Worm (Caenorhabditis elegans) whole organism, L3 larva: Measurements from ENCODE around the gene lgc-1.

Experiments
- R02D3.7 ChIP-seq: fragments of 150-350 bp; optimal IDR thresholded peaks from 2 replicates; lab custom pipeline; 2014; ENCODE audit warnings: missing biosample characterization, missing genetic modification characterization
- ZK546.5 ChIP-seq: sonication (generic microtip); optimal IDR thresholded peaks from 2 replicates; lab custom pipeline; 2017; ENCODE audit warnings: missing biosample characterization, missing genetic modification characterization
- aly-2 ChIP-seq: fragments of 150-350 bp; optimal IDR thresholded peaks from 2 replicates; lab custom pipeline; 2014; ENCODE audit warnings: missing biosample characterization, missing genetic modification characterization
- ama-1 ChIP-seq: fragments of 150-350 bp; optimal IDR thresholded peaks from 2 replicates; lab custom pipeline; 2018
- ceh-16 ChIP-seq: sonication (generic microtip); optimal IDR thresholded peaks from 2 replicates; lab custom pipeline; 2017; ENCODE audit warnings: missing biosample characterization, missing genetic modification characterization
- ceh-28 ChIP-seq: fragments of 150-350 bp; optimal IDR thresholded peaks from 2 replicates; lab custom pipeline; 2014; ENCODE audit warnings: missing biosample characterization, missing genetic modification reagents, missing genetic modification characterization
- ceh-82 ChIP-seq: fragments of 150-350 bp; optimal IDR thresholded peaks from 2 replicates; lab custom pipeline; 2014; ENCODE audit warnings: missing biosample characterization, missing genetic modification characterization
- ceh-9 ChIP-seq: sonication (generic microtip); optimal IDR thresholded peaks from 2 replicates; lab custom pipeline; 2018; ENCODE audit warnings: missing biosample characterization, missing genetic modification characterization
- daf-12 ChIP-seq: fragments of 150-350 bp; optimal IDR thresholded peaks from 2 replicates; lab custom pipeline; 2014; ENCODE audit warnings: missing biosample characterization, missing genetic modification reagents, missing genetic modification characterization
- egl-27 ChIP-seq: sonication (generic microtip); optimal IDR thresholded peaks from 4 replicates; lab custom pipeline; 2017; ENCODE audit warnings: missing biosample characterization, missing genetic modification reagents, missing genetic modification characterization
- egl-5 ChIP-seq: fragments of 150-350 bp; optimal IDR thresholded peaks from 2 replicates; lab custom pipeline; 2017; ENCODE audit warnings: missing biosample characterization, missing genetic modification reagents, missing genetic modification characterization, inconsistent platforms
- elt-1 ChIP-seq: fragments of 150-350 bp; optimal IDR thresholded peaks from 2 replicates; lab custom pipeline; 2014; ENCODE audit warnings: missing biosample characterization, missing genetic modification characterization
- elt-2 ChIP-seq: sonication (generic microtip); optimal IDR thresholded peaks from 2 replicates; lab custom pipeline; 2016; ENCODE audit warnings: missing genetic modification reagents, mild to moderate bottlenecking, missing genetic modification characterization, missing compliant biosample characterization
- elt-3 ChIP-seq, 3 experiments: fragments of 150-350 bp in 1 of 3; sonication (generic microtip) in 2 of 3; optimal IDR thresholded peaks; 2 replicates in 2 of 3; 4 replicates in 1 of 3; lab custom pipeline; 2014 to 2017; ENCODE audit warnings: missing biosample characterization in 3 of 3, missing genetic modification characterization in 3 of 3
- eor-1 ChIP-seq, 2 experiments: fragments of 150-350 bp; optimal IDR thresholded peaks; 2 replicates each; lab custom pipeline; 2014 to 2018; ENCODE audit warnings: missing biosample characterization in 2 of 2, missing genetic modification characterization in 2 of 2
- fkh-2 ChIP-seq: fragments of 150-350 bp; optimal IDR thresholded peaks from 2 replicates; lab custom pipeline; 2014; ENCODE audit warnings: missing biosample characterization, missing genetic modification reagents, missing genetic modification characterization
- fos-1 ChIP-seq: fragments of 150-350 bp; optimal IDR thresholded peaks from 2 replicates; lab custom pipeline; 2014; ENCODE audit warnings: missing biosample characterization, missing genetic modification characterization
- hmg-11 ChIP-seq: sonication (generic microtip); optimal IDR thresholded peaks from 2 replicates; lab custom pipeline; 2016; ENCODE audit warnings: missing genetic modification characterization, missing compliant biosample characterization
- lin-15B ChIP-seq: fragments of 150-350 bp; optimal IDR thresholded peaks from 2 replicates; lab custom pipeline; 2014; ENCODE audit warnings: missing biosample characterization, missing genetic modification characterization
- lin-39 ChIP-seq: fragments of 150-350 bp; optimal IDR thresholded peaks from 2 replicates; lab custom pipeline; 2018; ENCODE audit warnings: missing biosample characterization, missing genetic modification reagents, missing genetic modification characterization
- lsy-12 ChIP-seq: sonication (generic microtip); optimal IDR thresholded peaks from 2 replicates; lab custom pipeline; 2016; ENCODE audit warnings: mild to moderate bottlenecking, missing genetic modification characterization, missing compliant biosample characterization
- mdl-1 ChIP-seq: fragments of 150-350 bp; optimal IDR thresholded peaks from 2 replicates; lab custom pipeline; 2014; ENCODE audit warnings: missing biosample characterization, missing genetic modification characterization
- mml-1 ChIP-seq: fragments of 150-350 bp; sonication (generic microtip); optimal IDR thresholded peaks from 3 replicates; lab custom pipeline; 2014; ENCODE audit warnings: missing biosample characterization, missing genetic modification characterization
- nfya-1 ChIP-seq: sonication (generic microtip); optimal IDR thresholded peaks from 2 replicates; lab custom pipeline; 2017; ENCODE audit warnings: missing genetic modification characterization, mild to moderate bottlenecking, missing compliant biosample characterization, antibody characterized with exemption, moderate library complexity; ENCODE audit not compliant: insufficient read depth
- nhr-11 ChIP-seq: fragments of 150-350 bp; optimal IDR thresholded peaks from 2 replicates; lab custom pipeline; 2014; ENCODE audit warnings: missing biosample characterization, missing genetic modification characterization
- nhr-12 ChIP-seq: fragments of 150-350 bp; optimal IDR thresholded peaks from 2 replicates; lab custom pipeline; 2014; ENCODE audit warnings: missing biosample characterization, missing genetic modification characterization
- nhr-23 ChIP-seq: fragments of 150-350 bp; optimal IDR thresholded peaks from 2 replicates; lab custom pipeline; 2014; ENCODE audit warnings: missing biosample characterization, missing genetic modification reagents, missing genetic modification characterization
- nhr-237 ChIP-seq: fragments of 150-350 bp; optimal IDR thresholded peaks from 2 replicates; lab custom pipeline; 2014; ENCODE audit warnings: missing biosample characterization, missing genetic modification characterization
- nhr-25 ChIP-seq: sonication (generic microtip); optimal IDR thresholded peaks from 2 replicates; lab custom pipeline; 2017; ENCODE audit warnings: missing biosample characterization, missing genetic modification characterization
- nhr-28 ChIP-seq: fragments of 150-350 bp; optimal IDR thresholded peaks from 2 replicates; lab custom pipeline; 2014; ENCODE audit warnings: missing biosample characterization, missing genetic modification characterization
- nhr-43 ChIP-seq: sonication (generic microtip); optimal IDR thresholded peaks from 2 replicates; lab custom pipeline; 2016; ENCODE audit warnings: mild to moderate bottlenecking, missing genetic modification characterization, missing compliant biosample characterization; ENCODE audit not compliant: poor library complexity, severe bottlenecking
- nhr-67 ChIP-seq: fragments of 150-350 bp; optimal IDR thresholded peaks from 2 replicates; lab custom pipeline; 2014; ENCODE audit warnings: missing biosample characterization, missing genetic modification characterization
- nhr-76 ChIP-seq: fragments of 150-350 bp; sonication (generic microtip); optimal IDR thresholded peaks from 5 replicates; lab custom pipeline; 2014; ENCODE audit warnings: missing biosample characterization, missing genetic modification characterization
- pha-4 ChIP-seq: fragments of 150-350 bp; optimal IDR thresholded peaks from 2 replicates; lab custom pipeline; 2014; ENCODE audit warnings: missing biosample characterization, missing genetic modification reagents, missing genetic modification characterization
- pqm-1 ChIP-seq: fragments of 150-350 bp; optimal IDR thresholded peaks from 2 replicates; lab custom pipeline; 2017; ENCODE audit warnings: missing biosample characterization, missing genetic modification characterization, inconsistent platforms
- sea-2 ChIP-seq: fragments of 150-350 bp; sonication (generic microtip); optimal IDR thresholded peaks from 4 replicates; lab custom pipeline; 2014; ENCODE audit warnings: missing biosample characterization, missing genetic modification reagents, missing genetic modification characterization
- skn-1 ChIP-seq: fragments of 150-350 bp; optimal IDR thresholded peaks from 2 replicates; lab custom pipeline; 2014; ENCODE audit warnings: missing biosample characterization, missing genetic modification characterization
- snpc-4 ChIP-seq: fragments of 150-350 bp; optimal IDR thresholded peaks from 2 replicates; lab custom pipeline; 2014; ENCODE audit warnings: missing biosample characterization, missing genetic modification characterization
- tbx-2 ChIP-seq: sonication (generic microtip); optimal IDR thresholded peaks from 2 replicates; lab custom pipeline; 2016; ENCODE audit warnings: mild to moderate bottlenecking, missing genetic modification characterization, missing compliant biosample characterization
- unc-39 ChIP-seq: sonication (generic microtip); optimal IDR thresholded peaks from 4 replicates; lab custom pipeline; 2017; ENCODE audit warnings: missing biosample characterization, missing genetic modification characterization
- unc-62 ChIP-seq: fragments of 150-350 bp; sonication (generic microtip); optimal IDR thresholded peaks from 4 replicates; lab custom pipeline; 2014; ENCODE audit warnings: missing biosample characterization, missing genetic modification reagents, missing genetic modification characterization
- zag-1 ChIP-seq: fragments of 150-350 bp; optimal IDR thresholded peaks from 2 replicates; lab custom pipeline; 2014; ENCODE audit warnings: missing biosample characterization, missing genetic modification characterization
- ztf-11 ChIP-seq: fragments of 150-350 bp; optimal IDR thresholded peaks from 2 replicates; lab custom pipeline; 2014; ENCODE audit warnings: missing biosample characterization, missing genetic modification characterization
- ztf-4 ChIP-seq: fragments of 150-350 bp; optimal IDR thresholded peaks from 2 replicates; lab custom pipeline; 2014; ENCODE audit warnings: missing biosample characterization, missing genetic modification characterization

The lgc-1 gene

ce11 chrV:4129604-4130003 is 5.2 kb upstream of the lgc-1 start, which contains the start of gene phat-4:
TSS of gene phat-4 (plus strand) at chrV:4129904.
- TF ChIP-seq egl-5 = no peak
- TF ChIP-seq ZK546.5 (tag; lab: Kevin White, UChicago) = no peak
- TF ChIP-seq mdl-1 (tag; lab: Kevin White, UChicago) = no peak
- TF ChIP-seq ceh-28 = no peak
- no peak for TF ChIP-seq mml-1 (tag; lab: Kevin White, UChicago)
- TF ChIP-seq egl-27 (tag; lab: Kevin White, UChicago) = no peak
- no peak for TF ChIP-seq ceh-16
- TF ChIP-seq nhr-28 (tag; lab: Kevin White, UChicago) = no peak
- no peak for TF ChIP-seq nhr-11 (tag; lab: Kevin White, UChicago)
- no peak for TF ChIP-seq unc-39
- no peak for TF ChIP-seq elt-1 (tag; lab: Kevin White, UChicago)

ce11 chrV:4131471-4131939 is 3.3 kb upstream of the lgc-1 start, which contains the start of gene nhr-57:
TSS of gene nhr-57 (plus strand) at chrV:4131889.
- TF ChIP-seq egl-5 = peak; percentile 65
- peak; percentile 84 for TF ChIP-seq skn-1 (tag; lab: Kevin White, UChicago)
- peak; percentile 53 for TF ChIP-seq lin-39
- TF ChIP-seq nhr-67 (tag; lab: Kevin White, UChicago) = no peak
- peak; percentile 73 for TF ChIP-seq ceh-28
- peak; percentile 82 for TF ChIP-seq elt-2 (tag; lab: Kevin White, UChicago)
- peak; percentile 26 for TF ChIP-seq ama-1
- no peak for TF ChIP-seq eor-1 (tag; optimal IDR thresholded peaks at IDR 0.05; lab: Kevin White, UChicago)
- TF ChIP-seq pha-4 (tag; lab: Kevin White, UChicago) = peak; percentile 98
- peak; percentile 28 for TF ChIP-seq mdl-1 (tag; lab: Kevin White, UChicago)
- TF ChIP-seq elt-3 (tag; optimal IDR thresholded peaks at IDR 0.05; lab: Kevin White, UChicago) = peak in 1 of 3 experiments; percentile 42
- TF ChIP-seq pqm-1 (tag; lab: Kevin White, UChicago) = peak; percentile 74
- no peak for TF ChIP-seq hmg-11 (tag; lab: Kevin White, UChicago)
- TF ChIP-seq nhr-25 = peak; percentile 77
- TF ChIP-seq nfya-1 (tag; lab: Kevin White, UChicago) = no peak
- TF ChIP-seq nhr-43 = peak; percentile 81
- peak; percentile 67 for TF ChIP-seq nhr-23 (tag; lab: Kevin White, UChicago)

- TF ChIP-seq mml-1 (tag; lab: Kevin White, UChicago) (no peak), mdl-1 (tag; lab: Kevin White, UChicago) (no peak), ceh-28 (no peak), fkh-2 (tag; lab: Kevin White, UChicago) (no peak), daf-12 (tag; lab: Kevin White, UChicago) (no peak), tbx-2 (tag; lab: Kevin White, UChicago) (no peak), lsy-12 (tag; lab: Kevin White, UChicago) (no peak), nhr-43 (no peak), nhr-12 (tag; lab: Kevin White, UChicago) (no peak), elt-2 (tag; lab: Kevin White, UChicago) (no peak), eor-1 (tag; optimal IDR thresholded peaks at IDR 0.05; lab: Kevin White, UChicago) (no peak)
Measured at ce11 chrV:4138688-4139087, 3.9 kb downstream of the lgc-1 start, which contains the start of gene lgc-29. TSS of gene lgc-29 (plus strand) at chrV:4138988.

- TF ChIP-seq ceh-9 = no peak
- TF ChIP-seq unc-62 (GFP tag; lab: Kevin White, UChicago) = no peak
- TF ChIP-seq ceh-28 = peak; percentile 63
- no peak for TF ChIP-seq ztf-4 (tag; lab: Kevin White, UChicago)
- peak; percentile 89 for TF ChIP-seq nfya-1 (tag; lab: Kevin White, UChicago)
- TF ChIP-seq nhr-23 (tag; lab: Kevin White, UChicago) = peak; percentile 87
- no peak for TF ChIP-seq fkh-2 (tag; lab: Kevin White, UChicago)
- TF ChIP-seq daf-12 (tag; lab: Kevin White, UChicago) = no peak
- TF ChIP-seq zag-1 (tag; lab: Kevin White, UChicago) = no peak
- no peak for TF ChIP-seq skn-1 (tag; lab: Kevin White, UChicago)
- TF ChIP-seq ama-1 = no peak
- peak; percentile 87 for TF ChIP-seq pqm-1 (tag; lab: Kevin White, UChicago)
- no peak for TF ChIP-seq nhr-67 (tag; lab: Kevin White, UChicago)
- peak; percentile 88 for TF ChIP-seq elt-2 (tag; lab: Kevin White, UChicago)
- TF ChIP-seq aly-2 (tag; lab: Kevin White, UChicago) = no peak
- TF ChIP-seq nhr-43 = peak; percentile 54
- no peak for TF ChIP-seq ztf-11 (tag; lab: Kevin White, UChicago)
- no peak for TF ChIP-seq fos-1
- TF ChIP-seq ceh-16 = no peak
- no peak for TF ChIP-seq unc-39
- no peak for TF ChIP-seq nhr-76 (tag; lab: Kevin White, UChicago)
- TF ChIP-seq ceh-82 (tag; lab: Kevin White, UChicago) = no peak
- TF ChIP-seq lin-15B (tag; lab: Kevin White, UChicago) = peak; percentile 80
- TF ChIP-seq nhr-28 (tag; lab: Kevin White, UChicago) = no peak
- no peak for TF ChIP-seq sea-2 (GFP tag; lab: Kevin White, UChicago)
- TF ChIP-seq eor-1 (tag; optimal IDR thresholded peaks at IDR 0.05; lab: Kevin White, UChicago) = no peak
- TF ChIP-seq nhr-237 (tag; lab: Kevin White, UChicago) = no peak
- peak; percentile 67 for TF ChIP-seq snpc-4
- TF ChIP-seq nhr-25 = peak; percentile 79
- TF ChIP-seq R02D3.7 (tag; lab: Kevin White, UChicago) = no peak
- TF ChIP-seq lsy-12 (tag; lab: Kevin White, UChicago) = peak; percentile 47
- TF ChIP-seq egl-5 = peak; percentile 99
- no peak for TF ChIP-seq nhr-11 (tag; lab: Kevin White, UChicago)
- TF ChIP-seq mdl-1 (tag; lab: Kevin White, UChicago) = no peak
Measured at ce11 chrV:4143034-4143433, 8.2 kb downstream of the lgc-1 start.
